Worm (Caenorhabditis elegans) whole organism, young adult: ENCODE results near the gene npr-31.

ENCODE experiments used
- F10E7.11 ChIP-seq: sonication (generic microtip); optimal IDR thresholded peaks from 2 replicates; lab custom pipeline; 2017; ENCODE audit warnings: mild to moderate bottlenecking, missing genetic modification characterization, moderate library complexity, missing compliant biosample characterization
- Y56A3A.18 ChIP-seq: fragments of 200-800 bp; sonication (Bioruptor generic); IDR thresholded peaks from 2 replicates; pipeline ENCODE4 v1.3.6; 2022; ENCODE audit warnings: missing genetic modification reagents, missing genetic modification characterization, missing compliant biosample characterization

DNA sequence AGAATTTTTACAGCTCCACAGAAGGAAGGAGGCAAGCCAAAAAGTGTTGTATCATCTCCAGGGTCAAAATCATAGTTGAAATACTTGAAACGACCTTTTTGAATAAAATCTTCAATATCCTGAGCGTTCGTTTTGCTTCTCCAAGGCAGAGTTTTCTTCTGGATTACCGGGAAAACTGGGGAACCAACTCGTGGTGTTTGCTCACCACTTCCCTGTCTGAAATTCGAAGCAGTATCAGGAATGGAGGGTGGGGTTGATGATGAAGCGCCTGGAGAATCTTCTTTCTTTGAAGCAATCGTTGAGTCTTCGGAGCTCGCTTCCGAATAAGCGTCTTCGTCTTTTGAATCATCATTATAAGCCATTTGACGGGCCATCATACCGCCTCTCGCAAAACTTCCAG lies 41.3 kb upstream of the npr-31 start:
- TF ChIP-seq F10E7.11 (tag; lab: Kevin White, UChicago) (no peak), Y56A3A.18 (no peak)
